Worm (Caenorhabditis elegans) whole organism, young adult: ENCODE measurements around the gene C06E2.1.

Source experiments
- B0035.1 ChIP-seq: sonication (generic microtip); optimal IDR thresholded peaks from 2 replicates; lab custom pipeline; 2016; ENCODE audit warnings: missing genetic modification characterization, mild to moderate bottlenecking, missing compliant biosample characterization, missing genotype, missing genetic modification reagents
- B0336.3 ChIP-seq: fragments of 200-800 bp; sonication (Bioruptor generic); IDR thresholded peaks from 2 replicates; pipeline ENCODE4 v1.3.6; 2022; ENCODE audit warnings: missing genetic modification characterization, missing compliant biosample characterization
- F10E7.11 ChIP-seq: sonication (generic microtip); optimal IDR thresholded peaks from 2 replicates; lab custom pipeline; 2017; ENCODE audit warnings: mild to moderate bottlenecking, missing genetic modification characterization, moderate library complexity, missing compliant biosample characterization
- F23B12.7 ChIP-seq: sonication (generic microtip); optimal IDR thresholded peaks from 2 replicates; lab custom pipeline; 2017; ENCODE audit warnings: missing genetic modification characterization, mild to moderate bottlenecking, missing compliant biosample characterization, antibody characterized with exemption, moderate library complexity; ENCODE audit not compliant: insufficient read depth
- F39B2.1 ChIP-seq: fragments of 200-800 bp; sonication (Bioruptor generic); IDR thresholded peaks from 2 replicates; pipeline ENCODE4 v1.3.6; 2022; ENCODE audit warnings: missing genetic modification reagents, missing genetic modification characterization, missing compliant biosample characterization
- F52B5.7 ChIP-seq: sonication (generic microtip); optimal IDR thresholded peaks from 2 replicates; lab custom pipeline; 2016; ENCODE audit warnings: mild to moderate bottlenecking, missing genetic modification characterization, missing compliant biosample characterization
- F55B11.4 ChIP-seq: sonication (generic microtip); optimal IDR thresholded peaks from 2 replicates; lab custom pipeline; 2016; ENCODE audit warnings: missing compliant biosample characterization, missing genetic modification characterization, borderline replicate concordance; ENCODE audit not compliant: insufficient read depth
- F57C9.4 ChIP-seq: sonication (generic microtip); optimal IDR thresholded peaks from 2 replicates; lab custom pipeline; 2017; ENCODE audit warnings: mild to moderate bottlenecking, missing genetic modification characterization, missing compliant biosample characterization
- T07F8.4 ChIP-seq: sonication (generic microtip); optimal IDR thresholded peaks from 2 replicates; lab custom pipeline; 2016; ENCODE audit warnings: mild to moderate bottlenecking, missing genetic modification characterization, moderate library complexity, missing compliant biosample characterization
- T26A5.8 ChIP-seq: sonication (generic microtip); optimal IDR thresholded peaks from 2 replicates; lab custom pipeline; 2016; ENCODE audit warnings: missing genetic modification characterization, missing compliant biosample characterization
- Y67H2A.10 ChIP-seq: fragments of 200-800 bp; sonication (Bioruptor generic); conservative IDR thresholded peaks from 2 replicates; pipeline ENCODE4 v1.3.6; 2022; ENCODE audit warnings: missing genetic modification reagents, missing genetic modification characterization, missing compliant biosample characterization
- Y79H2A.3 ChIP-seq: fragments of 200-800 bp; sonication (Bioruptor generic); conservative IDR thresholded peaks from 2 replicates; pipeline ENCODE4 v1.3.6; 2022; ENCODE audit warnings: missing genetic modification reagents, missing genetic modification characterization, missing compliant biosample characterization
- aptf-3 ChIP-seq: fragments of 200-800 bp; sonication (Bioruptor generic); IDR thresholded peaks from 2 replicates; pipeline ENCODE4 v1.3.6; 2022; ENCODE audit warnings: missing genetic modification characterization, missing compliant biosample characterization
- atf-7 ChIP-seq: sonication (generic microtip); optimal IDR thresholded peaks from 2 replicates; lab custom pipeline; 2017; ENCODE audit warnings: mild to moderate bottlenecking, missing genetic modification characterization, missing compliant biosample characterization
- athp-1 ChIP-seq: sonication (generic microtip); optimal IDR thresholded peaks from 2 replicates; lab custom pipeline; 2017; ENCODE audit warnings: mild to moderate bottlenecking, missing genetic modification characterization, missing compliant biosample characterization
- attf-6 ChIP-seq: fragments of 200-800 bp; sonication (Bioruptor generic); IDR thresholded peaks from 2 replicates; pipeline ENCODE4 v1.3.6; 2022; ENCODE audit warnings: missing genetic modification reagents, missing genetic modification characterization, missing compliant biosample characterization
- bed-2 ChIP-seq: fragments of 200-800 bp; sonication (Bioruptor generic); IDR thresholded peaks from 2 replicates; pipeline ENCODE4 v1.3.6; 2022; ENCODE audit warnings: missing genetic modification reagents, missing genetic modification characterization, missing compliant biosample characterization
- ccch-3 ChIP-seq: fragments of 200-800 bp; sonication (Bioruptor generic); optimal IDR thresholded peaks from 2 replicates; lab custom pipeline; 2018; ENCODE audit warnings: mild to moderate bottlenecking, missing genetic modification characterization, missing compliant biosample characterization
- cebp-1 ChIP-seq, 2 experiments: fragments of 200-800 bp in 1 of 2; sonication (Bioruptor generic) in 1 of 2; sonication (generic microtip) in 1 of 2; IDR thresholded peaks in 1 of 2; optimal IDR thresholded peaks in 1 of 2; 2 replicates each; pipeline versions ENCODE4 v1.3.6 to Lab custom; 2017 to 2022; ENCODE audit warnings: missing compliant biosample characterization in 2 of 2, missing genetic modification characterization in 2 of 2, mild to moderate bottlenecking in 1 of 2, missing genetic modification reagents in 1 of 2, moderate library complexity in 1 of 2
- cebp-2 ChIP-seq: fragments of 200-800 bp; sonication (Bioruptor generic); IDR thresholded peaks from 2 replicates; pipeline ENCODE4 v1.3.6; 2022; ENCODE audit warnings: missing genetic modification characterization, missing compliant biosample characterization
- ceh-27 ChIP-seq: fragments of 200-800 bp; sonication (Bioruptor generic); optimal IDR thresholded peaks from 2 replicates; lab custom pipeline; 2018; ENCODE audit warnings: mild to moderate bottlenecking, missing genetic modification characterization, moderate library complexity, missing compliant biosample characterization
- ceh-40 ChIP-seq: fragments of 200-800 bp; sonication (Bioruptor generic); IDR thresholded peaks from 2 replicates; pipeline ENCODE4 v1.3.6; 2022; ENCODE audit warnings: missing genetic modification characterization, missing compliant biosample characterization
- ceh-58 ChIP-seq: fragments of 200-800 bp; sonication (Bioruptor generic); IDR thresholded peaks from 2 replicates; pipeline ENCODE4 v1.3.6; 2022; ENCODE audit warnings: missing genetic modification characterization, missing compliant biosample characterization
- dox-1 ChIP-seq: fragments of 200-800 bp; sonication (Bioruptor generic); IDR thresholded peaks from 2 replicates; pipeline ENCODE4 v1.3.6; 2022; ENCODE audit warnings: missing genetic modification reagents, missing genetic modification characterization, missing compliant biosample characterization
- dpl-1 ChIP-seq: fragments of 150-350 bp; optimal IDR thresholded peaks from 2 replicates; lab custom pipeline; 2014; ENCODE audit warnings: missing biosample characterization, missing genetic modification reagents, missing genetic modification characterization
- egrh-3 ChIP-seq: fragments of 200-800 bp; sonication (Bioruptor generic); IDR thresholded peaks from 2 replicates; pipeline ENCODE4 v1.3.6; 2022; ENCODE audit warnings: missing genetic modification reagents, missing genetic modification characterization, missing compliant biosample characterization
- ets-4 ChIP-seq: fragments of 200-800 bp; sonication (Bioruptor generic); optimal IDR thresholded peaks from 2 replicates; lab custom pipeline; 2018; ENCODE audit warnings: mild to moderate bottlenecking, missing genetic modification characterization, missing compliant biosample characterization
- fkh-3 ChIP-seq: sonication (generic microtip); optimal IDR thresholded peaks from 2 replicates; lab custom pipeline; 2016; ENCODE audit warnings: mild to moderate bottlenecking, missing genetic modification characterization, missing compliant biosample characterization
- him-1 ChIP-seq: sonication (generic microtip); optimal IDR thresholded peaks from 2 replicates; lab custom pipeline; 2016; ENCODE audit warnings: missing genotype, missing genetic modification reagents, missing genetic modification characterization, missing compliant biosample characterization
- hlh-26 ChIP-seq: fragments of 200-800 bp; sonication (Bioruptor generic); conservative IDR thresholded peaks from 2 replicates; pipeline ENCODE4 v1.3.6; 2022; ENCODE audit warnings: missing genetic modification reagents, missing genetic modification characterization, missing compliant biosample characterization
- hmg-20 ChIP-seq: fragments of 200-800 bp; sonication (Bioruptor generic); IDR thresholded peaks from 2 replicates; pipeline ENCODE4 v1.3.6; 2022; ENCODE audit warnings: missing genetic modification reagents, missing genetic modification characterization, missing compliant biosample characterization
- let-607 ChIP-seq, 2 experiments: fragments of 200-800 bp in 1 of 2; sonication (Bioruptor generic) in 1 of 2; sonication (generic microtip) in 1 of 2; optimal IDR thresholded peaks; 2 replicates each; lab custom pipeline; 2016 to 2018; ENCODE audit warnings: mild to moderate bottlenecking in 2 of 2, missing compliant biosample characterization in 2 of 2, missing genetic modification characterization in 2 of 2, moderate library complexity in 2 of 2, missing genotype in 1 of 2
- lin-26 ChIP-seq: fragments of 200-800 bp; sonication (Bioruptor generic); IDR thresholded peaks from 2 replicates; pipeline ENCODE4 v1.3.6; 2022; ENCODE audit warnings: missing genetic modification reagents, missing genetic modification characterization, missing compliant biosample characterization
- lsl-1 ChIP-seq: fragments of 200-800 bp; sonication (Bioruptor generic); optimal IDR thresholded peaks from 2 replicates; lab custom pipeline; 2018; ENCODE audit warnings: mild to moderate bottlenecking, missing genetic modification characterization, moderate library complexity, missing compliant biosample characterization
- madf-10 ChIP-seq: sonication (generic microtip); optimal IDR thresholded peaks from 2 replicates; lab custom pipeline; 2016; ENCODE audit warnings: mild to moderate bottlenecking, missing genetic modification characterization, missing compliant biosample characterization
- madf-8 ChIP-seq: fragments of 200-800 bp; sonication (Bioruptor generic); conservative IDR thresholded peaks from 2 replicates; pipeline ENCODE4 v1.3.6; 2022; ENCODE audit warnings: missing genetic modification reagents, missing genetic modification characterization, missing compliant biosample characterization
- mcd-1 ChIP-seq: fragments of 200-800 bp; sonication (Bioruptor generic); IDR thresholded peaks from 2 replicates; pipeline ENCODE4 v1.3.6; 2022; ENCODE audit warnings: missing genetic modification reagents, missing genetic modification characterization, missing compliant biosample characterization
- nhr-80 ChIP-seq: sonication (generic microtip); optimal IDR thresholded peaks from 2 replicates; lab custom pipeline; 2016; ENCODE audit warnings: missing genetic modification characterization, missing compliant biosample characterization
- pha-4 ChIP-seq: fragments of 150-350 bp; sonication (generic microtip); optimal IDR thresholded peaks from 2 replicates; lab custom pipeline; 2014; ENCODE audit warnings: missing biosample characterization, missing genetic modification reagents, missing genetic modification characterization
- sdz-38 ChIP-seq: sonication (generic microtip); optimal IDR thresholded peaks from 2 replicates; lab custom pipeline; 2016; ENCODE audit warnings: missing genotype, missing genetic modification characterization, missing compliant biosample characterization
- sea-2 ChIP-seq: fragments of 200-800 bp; sonication (Bioruptor generic); IDR thresholded peaks from 2 replicates; pipeline ENCODE4 v1.3.6; 2022; ENCODE audit warnings: missing genetic modification characterization, missing compliant biosample characterization
- snpc-1.1 ChIP-seq: sonication (generic microtip); optimal IDR thresholded peaks from 2 replicates; lab custom pipeline; 2017; ENCODE audit warnings: missing genetic modification characterization, mild to moderate bottlenecking, missing compliant biosample characterization, antibody characterized with exemption, moderate library complexity, missing genotype, missing genetic modification reagents; ENCODE audit not compliant: insufficient read depth
- snpc-1.3 ChIP-seq: sonication (generic microtip); optimal IDR thresholded peaks from 2 replicates; lab custom pipeline; 2017; ENCODE audit warnings: missing genetic modification characterization, mild to moderate bottlenecking, missing compliant biosample characterization, antibody characterized with exemption, moderate library complexity, missing genotype, missing genetic modification reagents; ENCODE audit not compliant: insufficient read depth
- sptf-2 ChIP-seq: fragments of 200-800 bp; sonication (Bioruptor generic); optimal IDR thresholded peaks from 2 replicates; lab custom pipeline; 2018; ENCODE audit warnings: mild to moderate bottlenecking, missing genetic modification characterization, missing compliant biosample characterization
- tbx-9 ChIP-seq: sonication (generic microtip); optimal IDR thresholded peaks from 2 replicates; lab custom pipeline; 2016; ENCODE audit warnings: borderline replicate concordance, missing genetic modification characterization, inconsistent platforms, missing compliant biosample characterization
- unc-130 ChIP-seq: sonication (generic microtip); optimal IDR thresholded peaks from 2 replicates; lab custom pipeline; 2016; ENCODE audit warnings: missing genetic modification reagents, missing genetic modification characterization, missing compliant biosample characterization
- zim-3 ChIP-seq: sonication (generic microtip); optimal IDR thresholded peaks from 2 replicates; lab custom pipeline; 2017; ENCODE audit warnings: mild to moderate bottlenecking, missing genetic modification characterization, moderate library complexity, missing compliant biosample characterization
- ztf-25 ChIP-seq: fragments of 200-800 bp; sonication (Bioruptor generic); IDR thresholded peaks from 2 replicates; pipeline ENCODE4 v1.3.6; 2022; ENCODE audit warnings: missing genetic modification reagents, missing genetic modification characterization, missing compliant biosample characterization
- ztf-26 ChIP-seq: sonication (generic microtip); optimal IDR thresholded peaks from 2 replicates; lab custom pipeline; 2017; ENCODE audit warnings: missing genetic modification characterization, missing compliant biosample characterization

C06E2.1 gene

ce11 chrX:8838176-8838575 lies 36.5 kb downstream of the C06E2.1 start (continued):
- no peak for TF ChIP-seq hmg-20 (GFP tag; lab: Robert Waterston, UW)
- TF ChIP-seq sdz-38, result no peak
- no peak for TF ChIP-seq F23B12.7
- no peak for TF ChIP-seq cebp-1 (GFP tag; IDR thresholded peaks at IDR 0.05; lab: Robert Waterston, UW)
- TF ChIP-seq cebp-1 (tag; optimal IDR thresholded peaks at IDR 0.05; lab: Kevin White, UChicago), result peak; percentile 20
- TF ChIP-seq F10E7.11, result no peak
- TF ChIP-seq unc-130 (GFP tag; lab: Kevin White, UChicago), result no peak
- no peak for TF ChIP-seq F39B2.1
- no peak for TF ChIP-seq snpc-1.1 (tag; lab: Kevin White, UChicago)
- TF ChIP-seq F57C9.4 (tag; lab: Kevin White, UChicago), result no peak
- no peak for TF ChIP-seq ceh-27 (GFP tag; lab: Kevin White, UChicago)
- peak; percentile 92 for TF ChIP-seq lin-26 (GFP tag; lab: Robert Waterston, UW)
- peak; percentile 30 for TF ChIP-seq snpc-1.3 (tag; lab: Kevin White, UChicago)
- no peak for TF ChIP-seq ets-4 (GFP tag; lab: Kevin White, UChicago)
- TF ChIP-seq tbx-9 (tag; lab: Kevin White, UChicago), result no peak
- no peak for TF ChIP-seq bed-2
- TF ChIP-seq sea-2 (GFP tag; lab: Robert Waterston, UW), result no peak
- no peak for TF ChIP-seq ztf-26 (tag; lab: Kevin White, UChicago)
- no peak for TF ChIP-seq let-607 (tag; optimal IDR thresholded peaks at IDR 0.05; lab: Kevin White, UChicago)
- TF ChIP-seq atf-7 (tag; lab: Kevin White, UChicago), result no peak
- no peak for TF ChIP-seq lsl-1
- TF ChIP-seq pha-4 (tag; lab: Kevin White, UChicago), result no peak
- no peak for TF ChIP-seq dpl-1 (GFP tag; lab: Kevin White, UChicago)
- TF ChIP-seq aptf-3, result no peak
- peak; percentile 66; the same call in 1 of the 2 replicates for TF ChIP-seq ztf-25
- no peak for TF ChIP-seq attf-6 (GFP tag; lab: Robert Waterston, UW)
- peak; percentile 5 for TF ChIP-seq madf-10 (tag; lab: Kevin White, UChicago)
- TF ChIP-seq hlh-26 (GFP tag; lab: Robert Waterston, UW), result no peak
- TF ChIP-seq Y79H2A.3 (GFP tag; lab: Robert Waterston, UW), result no peak
- no peak for TF ChIP-seq ceh-58 (GFP tag; lab: Robert Waterston, UW)
- TF ChIP-seq F52B5.7 (tag; lab: Kevin White, UChicago), result no peak
- 0 out of 2 replicates have a peak, but pooled peaks have one; percentile 47 for TF ChIP-seq dox-1 (GFP tag; lab: Robert Waterston, UW)
- TF ChIP-seq B0035.1 (tag; lab: Kevin White, UChicago), result no peak
- TF ChIP-seq him-1 (tag; lab: Kevin White, UChicago), result peak; percentile 45
- TF ChIP-seq sptf-2 (GFP tag; lab: Kevin White, UChicago), result no peak
- no peak for TF ChIP-seq mcd-1 (GFP tag; lab: Robert Waterston, UW)
- no peak for TF ChIP-seq fkh-3 (tag; lab: Kevin White, UChicago)
- TF ChIP-seq madf-8, result no peak
- no peak for TF ChIP-seq cebp-2
- no peak for TF ChIP-seq T26A5.8 (tag; lab: Kevin White, UChicago)
- no peak for TF ChIP-seq T07F8.4 (tag; lab: Kevin White, UChicago)
- peak; percentile 15 for TF ChIP-seq zim-3 (tag; lab: Kevin White, UChicago)
- no peak for TF ChIP-seq F55B11.4 (tag; lab: Kevin White, UChicago)
- TF ChIP-seq athp-1 (tag; lab: Kevin White, UChicago), result no peak
- no peak for TF ChIP-seq B0336.3
- 0 out of 2 replicates have a peak, but pooled peaks have one; percentile 65 for TF ChIP-seq ceh-40 (GFP tag; lab: Robert Waterston, UW)
- TF ChIP-seq ccch-3, result no peak
- TF ChIP-seq egrh-3 (GFP tag; lab: Robert Waterston, UW), result no peak
- no peak for TF ChIP-seq nhr-80 (tag; lab: Kevin White, UChicago)
- no peak for TF ChIP-seq Y67H2A.10
